Worm (Caenorhabditis elegans): ENCODE measurements around the gene vep-2.
A peak's percentile ranks its signal among the peaks of the same experiment; 100 is the strongest.

The vep-2 gene

DNA sequence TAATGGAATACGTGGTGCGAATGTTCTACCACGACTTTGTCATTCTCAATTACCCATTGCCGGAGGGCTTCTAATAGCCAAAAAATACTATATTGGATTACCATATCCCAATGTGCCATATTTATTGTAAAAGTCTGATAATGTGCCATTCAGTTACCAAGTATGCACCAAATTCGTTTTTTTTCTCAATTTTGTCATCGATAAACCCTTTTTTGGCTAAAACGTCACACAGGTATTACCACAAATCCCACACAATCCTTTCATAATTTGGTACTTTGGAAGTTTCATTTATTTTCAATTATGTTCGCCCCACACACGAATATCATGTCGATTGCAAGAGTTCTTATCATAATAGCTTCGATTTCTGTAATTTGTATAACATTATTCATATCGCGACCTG lies at the start of gene vep-2:
TSS of gene vep-2 (plus strand) at position 301 of the 400 bp plus-strand sequence.
- no peak for TF ChIP-seq C38D4.7 (GFP tag; optimal IDR thresholded peaks at IDR 0.05)
- TF ChIP-seq pqm-1 (tag; optimal IDR thresholded peaks at IDR 0.05): no peak

DNA sequence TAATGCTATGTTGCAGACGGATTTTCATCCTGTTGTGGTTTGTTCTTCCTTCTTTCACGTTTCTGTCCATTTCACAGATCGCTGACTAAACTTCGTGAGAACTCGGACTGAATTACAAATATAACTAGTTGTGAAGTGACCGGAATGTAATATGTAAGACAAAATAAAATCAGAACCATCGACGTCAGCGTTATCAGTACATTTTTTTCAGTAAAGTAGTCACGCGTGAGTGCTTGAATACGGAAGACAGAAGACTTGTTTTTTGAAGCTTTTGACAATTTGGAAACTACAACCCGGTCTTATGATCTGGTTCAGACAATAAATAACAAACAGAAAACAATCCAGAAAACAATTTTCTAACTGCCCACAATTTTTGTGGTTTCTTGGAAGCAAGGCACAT lies 46.3 kb upstream of the vep-2 start:
- TF ChIP-seq pat-9 (tag; optimal IDR thresholded peaks at IDR 0.05): no peak
- no peak for TF ChIP-seq sdc-2 (tag; optimal IDR thresholded peaks at IDR 0.05)
- TF ChIP-seq lim-6 (tag; optimal IDR thresholded peaks at IDR 0.05): no peak
- no peak for TF ChIP-seq syd-9 (tag; optimal IDR thresholded peaks at IDR 0.05)
- TF ChIP-seq ref-2 (tag; optimal IDR thresholded peaks at IDR 0.05): no peak
- no peak for TF ChIP-seq che-1 (tag; optimal IDR thresholded peaks at IDR 0.05)
- TF ChIP-seq ceh-6 (GFP tag; optimal IDR thresholded peaks at IDR 0.05): no peak
- no peak for TF ChIP-seq ceh-19 (GFP tag; optimal IDR thresholded peaks at IDR 0.05)
- no peak for TF ChIP-seq gmeb-2 (tag; optimal IDR thresholded peaks at IDR 0.05)
- TF ChIP-seq nfya-1 (tag; optimal IDR thresholded peaks at IDR 0.05): no peak
- TF ChIP-seq C38D4.7 (GFP tag; optimal IDR thresholded peaks at IDR 0.05): no peak
- no peak for TF ChIP-seq ztf-16 (tag; optimal IDR thresholded peaks at IDR 0.05)
- no peak for TF ChIP-seq ceh-48 (tag; optimal IDR thresholded peaks at IDR 0.05)
- no peak for TF ChIP-seq ceh-24 (tag; optimal IDR thresholded peaks at IDR 0.05)
- TF ChIP-seq pax-1 (tag; optimal IDR thresholded peaks at IDR 0.05): no peak
- no peak for TF ChIP-seq fkh-6 (tag; optimal IDR thresholded peaks at IDR 0.05)
- no peak for TF ChIP-seq ets-4 (tag; optimal IDR thresholded peaks at IDR 0.05)

DNA sequence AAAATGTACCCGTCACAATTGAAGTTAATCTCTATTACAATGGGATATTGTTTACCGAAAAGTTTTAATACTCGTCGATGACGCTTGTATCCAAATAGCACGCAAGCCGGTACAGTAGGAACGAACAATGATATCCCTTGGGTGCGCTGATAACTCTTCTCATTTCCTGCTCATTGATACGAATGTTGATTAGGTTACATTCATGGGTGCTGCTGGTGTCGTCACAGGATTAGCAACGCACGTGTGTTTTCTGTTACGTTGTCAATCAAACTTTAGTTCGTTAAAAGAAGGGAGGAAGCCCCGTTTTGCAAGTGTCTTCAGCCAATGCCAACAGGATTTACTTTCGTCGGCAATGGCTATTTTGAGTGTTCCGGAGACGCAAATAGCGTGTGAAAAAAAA lies 44.7 kb upstream of the vep-2 start:
- no peak for TF ChIP-seq nhr-11 (tag; optimal IDR thresholded peaks at IDR 0.05)
- TF ChIP-seq pros-1 (tag; optimal IDR thresholded peaks at IDR 0.05): no peak

DNA sequence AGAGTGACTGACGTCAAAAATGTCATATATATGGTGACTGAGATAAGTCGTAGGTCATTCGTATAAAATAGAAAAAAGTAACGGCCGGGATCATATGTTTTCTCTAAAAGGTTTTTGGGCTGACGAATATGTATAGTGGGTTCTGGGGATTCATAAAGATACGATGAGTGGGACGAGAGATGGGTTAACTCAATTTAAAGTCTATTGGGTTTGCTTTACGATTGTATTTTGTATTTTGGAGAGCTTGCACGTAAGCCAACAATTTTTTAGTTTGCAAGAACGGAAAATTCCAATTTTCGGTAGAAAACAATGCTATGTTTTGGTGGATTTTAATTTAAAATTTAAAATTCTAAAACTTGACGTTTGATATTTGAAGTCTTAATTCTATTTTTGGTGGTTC lies 43.6 kb upstream of the vep-2 start:
- TF ChIP-seq ceh-48 (tag; optimal IDR thresholded peaks at IDR 0.05) (no peak), unc-42 (tag; optimal IDR thresholded peaks at IDR 0.05) (peak; percentile 63)

DNA sequence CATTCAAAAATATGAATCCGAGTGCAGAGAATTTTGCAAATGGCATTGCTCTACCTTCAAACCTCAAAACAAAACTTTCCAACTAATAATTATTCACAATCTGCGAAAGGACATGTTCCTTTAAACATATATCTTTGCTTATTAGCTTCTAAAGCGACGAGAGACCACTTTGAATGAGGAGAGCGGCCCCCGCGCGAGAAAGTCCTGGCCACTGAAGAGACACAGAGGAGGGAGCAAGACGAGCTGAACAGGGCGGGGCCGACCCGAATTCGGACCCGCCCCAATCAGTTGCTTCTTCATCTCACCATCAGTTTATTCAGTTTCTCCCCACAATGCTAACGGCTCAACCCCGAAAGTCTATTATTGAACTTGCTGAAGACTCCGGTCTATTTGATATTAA lies 42.5 kb upstream of the vep-2 start, which contains the start of gene T27A10.2:
TSS of gene T27A10.2 (plus strand) at position 333 of the 400 bp plus-strand sequence.
- no peak for TF ChIP-seq ztf-16 (tag; optimal IDR thresholded peaks at IDR 0.05)
- TF ChIP-seq ceh-18 (tag; optimal IDR thresholded peaks at IDR 0.05): no peak
- no peak for TF ChIP-seq syd-9 (tag; optimal IDR thresholded peaks at IDR 0.05)
- TF ChIP-seq unc-42 (tag; optimal IDR thresholded peaks at IDR 0.05): peak; percentile 8
- TF ChIP-seq elt-2 (tag; optimal IDR thresholded peaks at IDR 0.05): no peak
- TF ChIP-seq eyg-1 (tag; optimal IDR thresholded peaks at IDR 0.05): no peak
- TF ChIP-seq ceh-22 (tag; optimal IDR thresholded peaks at IDR 0.05): no peak
- TF ChIP-seq zip-5 (tag; optimal IDR thresholded peaks at IDR 0.05): no peak

DNA sequence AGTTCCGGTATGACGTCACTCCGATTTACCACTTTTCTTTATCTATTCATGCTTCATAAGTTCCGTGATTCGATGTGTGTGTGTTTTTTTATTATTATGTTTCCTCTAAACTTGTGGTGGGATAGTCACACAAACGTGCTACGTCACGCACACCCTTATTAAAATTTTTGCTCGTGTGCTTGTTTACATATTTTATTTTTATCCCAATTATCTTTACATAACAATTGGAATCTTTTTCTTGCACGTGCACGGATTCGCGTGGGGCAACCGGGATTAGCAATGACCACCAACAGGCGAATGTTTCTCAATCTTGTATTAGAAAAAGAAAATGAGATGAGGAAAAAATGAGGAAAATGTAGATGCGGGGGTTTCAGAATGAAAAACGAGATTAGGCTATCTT lies 37.6 kb upstream of the vep-2 start:
- no peak for TF ChIP-seq ets-4 (tag; optimal IDR thresholded peaks at IDR 0.05)
- TF ChIP-seq ttx-3 (tag; optimal IDR thresholded peaks at IDR 0.05): no peak
- no peak for TF ChIP-seq ceh-9 (tag; optimal IDR thresholded peaks at IDR 0.05)
- TF ChIP-seq eyg-1 (tag; optimal IDR thresholded peaks at IDR 0.05): no peak
- TF ChIP-seq hlh-15 (tag; optimal IDR thresholded peaks at IDR 0.05): no peak
- TF ChIP-seq dmd-4 (tag; optimal IDR thresholded peaks at IDR 0.05; ENCODE audit: borderline replicate concordance): no peak
- no peak for TF ChIP-seq pag-3 (tag; optimal IDR thresholded peaks at IDR 0.05; ENCODE audit: borderline replicate concordance)
- TF ChIP-seq ceh-45 (GFP tag; IDR thresholded peaks at IDR 0.05): no peak
- TF ChIP-seq madf-2 (tag; optimal IDR thresholded peaks at IDR 0.05): no peak
- TF ChIP-seq hlh-30 (tag; optimal IDR thresholded peaks at IDR 0.05; ENCODE audit: insufficient read depth): no peak
- TF ChIP-seq che-1 (tag; optimal IDR thresholded peaks at IDR 0.05): no peak
- TF ChIP-seq syd-9 (tag; optimal IDR thresholded peaks at IDR 0.05): no peak
- no peak for TF ChIP-seq ceh-48 (tag; optimal IDR thresholded peaks at IDR 0.05)
- TF ChIP-seq odd-2 (tag; optimal IDR thresholded peaks at IDR 0.05): no peak
- TF ChIP-seq ama-1 (optimal IDR thresholded peaks at IDR 0.05): no peak
- no peak for TF ChIP-seq pqm-1 (tag; optimal IDR thresholded peaks at IDR 0.05)
- TF ChIP-seq lim-6 (tag; optimal IDR thresholded peaks at IDR 0.05): no peak
- TF ChIP-seq unc-55 (GFP tag; optimal IDR thresholded peaks at IDR 0.05): no peak
- no peak for TF ChIP-seq pha-4 (tag; optimal IDR thresholded peaks at IDR 0.05)

All from whole organism, late embryonic.